Fruit fly (Drosophila melanogaster) whole organism, embryonic: ENCODE measurements around the gene CG7272.

ENCODE experiments used
- Blimp-1 ChIP-seq: fragments of 200-800 bp; sonication (Bioruptor generic); optimal IDR thresholded peaks from 3 replicates; lab custom pipeline; 2018; ENCODE audit warnings: missing biosample characterization, missing genetic modification characterization, mild to moderate bottlenecking, moderate library complexity, missing genetic modification reagents
- CG10274 ChIP-seq: fragments of 200-800 bp; sonication (Bioruptor generic); optimal IDR thresholded peaks from 3 replicates; lab custom pipeline; 2017; ENCODE audit warnings: missing biosample characterization, mild to moderate bottlenecking, missing genetic modification characterization
- CG11247 ChIP-seq: fragments of 200-800 bp; sonication (Bioruptor generic); IDR thresholded peaks from 2 replicates; pipeline ENCODE4 v1.3.6; 2022; ENCODE audit warnings: missing biosample characterization, missing genetic modification characterization
- CG11398 ChIP-seq: fragments of 200-800 bp; sonication (Bioruptor generic); optimal IDR thresholded peaks from 2 replicates; lab custom pipeline; 2016; ENCODE audit warnings: missing biosample characterization, missing genetic modification characterization
- CG12659 ChIP-seq: fragments of 200-800 bp; sonication (Bioruptor generic); optimal IDR thresholded peaks from 3 replicates; lab custom pipeline; 2017; ENCODE audit warnings: mild to moderate bottlenecking, missing biosample characterization, missing genetic modification reagents, missing genetic modification characterization
- CG13287 ChIP-seq: fragments of 200-800 bp; sonication (Bioruptor generic); IDR thresholded peaks from 2 replicates; pipeline ENCODE4 v1.3.6; 2022; ENCODE audit warnings: missing biosample characterization, missing genetic modification characterization; ENCODE audit not compliant: partially characterized antibody
- CG13424 ChIP-seq: fragments of 200-800 bp; sonication (Bioruptor generic); optimal IDR thresholded peaks from 2 replicates; lab custom pipeline; 2019; ENCODE audit warnings: missing biosample characterization, mild to moderate bottlenecking, missing genetic modification characterization, moderate library complexity
- CG13775 ChIP-seq: fragments of 200-800 bp; sonication (Bioruptor generic); optimal IDR thresholded peaks from 3 replicates; lab custom pipeline; 2017; ENCODE audit warnings: missing biosample characterization, mild to moderate bottlenecking, missing genetic modification characterization
- CG15601 ChIP-seq: fragments of 200-800 bp; sonication (Bioruptor generic); optimal IDR thresholded peaks from 3 replicates; lab custom pipeline; 2019; ENCODE audit warnings: missing biosample characterization, mild to moderate bottlenecking, missing genetic modification characterization, moderate library complexity
- CG17186 ChIP-seq: fragments of 200-800 bp; sonication (Bioruptor generic); optimal IDR thresholded peaks from 3 replicates; lab custom pipeline; 2017; ENCODE audit warnings: missing biosample characterization, missing genetic modification reagents, missing genetic modification characterization
- CG18599 ChIP-seq: fragments of 200-800 bp; sonication (Bioruptor generic); optimal IDR thresholded peaks from 3 replicates; lab custom pipeline; 2017; ENCODE audit warnings: missing biosample characterization, missing genetic modification characterization, mild to moderate bottlenecking, moderate library complexity, missing genetic modification reagents
- CG2678 ChIP-seq: fragments of 200-800 bp; sonication (Bioruptor generic); optimal IDR thresholded peaks from 3 replicates; lab custom pipeline; 2019; ENCODE audit warnings: missing biosample characterization, mild to moderate bottlenecking, missing genetic modification characterization, moderate library complexity
- CG30403 ChIP-seq: fragments of 200-800 bp; sonication (Bioruptor generic); optimal IDR thresholded peaks from 3 replicates; lab custom pipeline; 2016; ENCODE audit warnings: missing biosample characterization, missing genetic modification characterization
- CG43689 ChIP-seq: fragments of 200-800 bp; sonication (Bioruptor generic); IDR thresholded peaks from 2 replicates; pipeline ENCODE4 v1.3.6; 2022; ENCODE audit warnings: missing biosample characterization, missing genetic modification characterization
- CG4424 ChIP-seq: fragments of 200-800 bp; sonication (Bioruptor generic); optimal IDR thresholded peaks from 3 replicates; lab custom pipeline; 2016; ENCODE audit warnings: missing biosample characterization, missing genetic modification characterization
- CG4730 ChIP-seq: fragments of 200-800 bp; sonication (Bioruptor generic); IDR thresholded peaks from 2 replicates; pipeline ENCODE4 v1.3.6; 2022; ENCODE audit warnings: missing biosample characterization, missing genetic modification characterization
- CG4820 ChIP-seq: fragments of 200-800 bp; sonication (Bioruptor generic); optimal IDR thresholded peaks from 3 replicates; lab custom pipeline; 2016; ENCODE audit warnings: missing biosample characterization, missing genetic modification characterization
- CG5180 ChIP-seq: fragments of 200-800 bp; sonication (Bioruptor generic); optimal IDR thresholded peaks from 3 replicates; lab custom pipeline; 2017; ENCODE audit warnings: missing biosample characterization, missing genetic modification characterization, mild to moderate bottlenecking, moderate library complexity, missing genetic modification reagents
- CG6175 ChIP-seq: fragments of 200-800 bp; sonication (Bioruptor generic); IDR thresholded peaks from 3 replicates; pipeline ENCODE4 v1.3.6; 2022; ENCODE audit warnings: missing biosample characterization, missing genetic modification characterization
- CG6254 ChIP-seq: fragments of 200-800 bp; sonication (Bioruptor generic); optimal IDR thresholded peaks from 3 replicates; lab custom pipeline; 2017; ENCODE audit warnings: mild to moderate bottlenecking, missing biosample characterization, missing genetic modification reagents, missing genetic modification characterization
- CG6689 ChIP-seq: fragments of 200-800 bp; sonication (Bioruptor generic); IDR thresholded peaks from 2 replicates; pipeline ENCODE4 v1.3.6; 2022; ENCODE audit warnings: missing biosample characterization, missing genetic modification characterization
- CG6791 ChIP-seq: fragments of 200-800 bp; sonication (Bioruptor generic); IDR thresholded peaks from 3 replicates; pipeline ENCODE4 v1.3.6; 2022; ENCODE audit warnings: missing biosample characterization, missing genetic modification characterization; ENCODE audit not compliant: partially characterized antibody
- Gsc ChIP-seq: fragments of 200-800 bp; sonication (Bioruptor generic); IDR thresholded peaks from 2 replicates; pipeline ENCODE4 v1.3.6; 2022; ENCODE audit warnings: missing biosample characterization, missing genetic modification characterization
- Jarid2 ChIP-seq: fragments of 200-800 bp; sonication (Bioruptor generic); optimal IDR thresholded peaks from 3 replicates; lab custom pipeline; 2017; ENCODE audit warnings: mild to moderate bottlenecking, missing biosample characterization, missing genetic modification reagents, missing genetic modification characterization
- Myb ChIP-seq: fragments of 200-800 bp; sonication (Bioruptor generic); optimal IDR thresholded peaks from 2 replicates; lab custom pipeline; 2016; ENCODE audit warnings: missing biosample characterization, missing genetic modification characterization
- Oaz ChIP-seq: fragments of 200-800 bp; sonication (Bioruptor generic); IDR thresholded peaks from 2 replicates; pipeline ENCODE4 v1.3.6; 2022; ENCODE audit warnings: missing biosample characterization, missing genetic modification characterization
- Oli ChIP-seq: fragments of 200-800 bp; sonication (Bioruptor generic); optimal IDR thresholded peaks from 2 replicates; lab custom pipeline; 2018; ENCODE audit warnings: missing biosample characterization, mild to moderate bottlenecking, missing genetic modification characterization, moderate library complexity
- PHDP ChIP-seq: fragments of 200-800 bp; sonication (Bioruptor generic); optimal IDR thresholded peaks from 3 replicates; lab custom pipeline; 2018; ENCODE audit warnings: missing biosample characterization, mild to moderate bottlenecking, missing genetic modification characterization, moderate library complexity
- Trl ChIP-seq, 3 experiments: fragments of >200 bp in 2 of 3; fragments of 200-800 bp in 1 of 3; sonication (Bioruptor generic) in 1 of 3; optimal IDR thresholded peaks; 2 replicates in 1 of 3; 3 replicates in 2 of 3; lab custom pipeline; 2016 to 2017; ENCODE audit warnings: missing biosample characterization in 1 of 3, missing genetic modification characterization in 1 of 3
- Xbp1 ChIP-seq: fragments of 200-800 bp; sonication (Bioruptor generic); optimal IDR thresholded peaks from 3 replicates; lab custom pipeline; 2016; ENCODE audit warnings: missing biosample characterization, mild to moderate bottlenecking, missing genetic modification characterization
- Xrp1 ChIP-seq: fragments of 200-800 bp; sonication (Bioruptor generic); IDR thresholded peaks from 2 replicates; pipeline ENCODE4 v1.3.6; 2022; ENCODE audit warnings: missing biosample characterization, missing genetic modification characterization
- amos ChIP-seq: fragments of 200-800 bp; sonication (Bioruptor generic); IDR thresholded peaks from 2 replicates; pipeline ENCODE4 v1.3.6; 2022; ENCODE audit warnings: missing biosample characterization, missing genetic modification characterization; ENCODE audit not compliant: partially characterized antibody
- ato ChIP-seq: fragments of 200-800 bp; sonication (Bioruptor generic); IDR thresholded peaks from 2 replicates; pipeline ENCODE4 v1.3.6; 2022; ENCODE audit warnings: missing biosample characterization, missing genetic modification characterization; ENCODE audit not compliant: partially characterized antibody
- chm ChIP-seq: fragments of 200-800 bp; sonication (Bioruptor generic); IDR thresholded peaks from 2 replicates; pipeline ENCODE4 v1.3.6; 2022; ENCODE audit warnings: missing biosample characterization, missing genetic modification characterization
- crol ChIP-seq: fragments of 200-800 bp; sonication (Bioruptor generic); IDR thresholded peaks from 2 replicates; pipeline ENCODE4 v1.3.6; 2022; ENCODE audit warnings: missing biosample characterization, missing genetic modification characterization
- cwo ChIP-seq: fragments of 200-800 bp; sonication (Bioruptor generic); optimal IDR thresholded peaks from 3 replicates; lab custom pipeline; 2017; ENCODE audit warnings: missing biosample characterization, missing genetic modification characterization, mild to moderate bottlenecking, moderate library complexity, missing genetic modification reagents
- dmrt99B ChIP-seq: fragments of 200-800 bp; sonication (Bioruptor generic); optimal IDR thresholded peaks from 2 replicates; lab custom pipeline; 2018; ENCODE audit warnings: missing biosample characterization, mild to moderate bottlenecking, missing genetic modification characterization, moderate library complexity
- gcm ChIP-seq: fragments of 200-800 bp; sonication (Bioruptor generic); optimal IDR thresholded peaks from 2 replicates; lab custom pipeline; 2019; ENCODE audit warnings: missing biosample characterization, mild to moderate bottlenecking, missing genetic modification characterization, moderate library complexity
- kah ChIP-seq: fragments of 200-800 bp; sonication (Bioruptor generic); optimal IDR thresholded peaks from 2 replicates; lab custom pipeline; 2018; ENCODE audit warnings: missing biosample characterization, mild to moderate bottlenecking, missing genetic modification characterization
- lmd ChIP-seq: fragments of 200-800 bp; sonication (Bioruptor generic); IDR thresholded peaks from 2 replicates; pipeline ENCODE4 v1.3.6; 2022; ENCODE audit warnings: missing biosample characterization, missing genetic modification characterization
- nom ChIP-seq: fragments of 200-800 bp; sonication (Bioruptor generic); optimal IDR thresholded peaks from 2 replicates; lab custom pipeline; 2017; ENCODE audit warnings: missing biosample characterization, missing genetic modification characterization, mild to moderate bottlenecking, moderate library complexity, missing genetic modification reagents
- org-1 ChIP-seq: fragments of 200-800 bp; sonication (Bioruptor generic); optimal IDR thresholded peaks from 2 replicates; lab custom pipeline; 2017; ENCODE audit warnings: missing biosample characterization, missing genetic modification characterization
- pan ChIP-seq, 4 experiments: fragments of >200 bp in 3 of 4; fragments of 200-800 bp in 1 of 4; sonication (Bioruptor generic) in 1 of 4; optimal IDR thresholded peaks in 3 of 4; IDR thresholded peaks in 1 of 4; 2 replicates each; pipeline versions ENCODE4 v1.3.6 to Lab custom; 2017 to 2022; ENCODE audit warnings: missing biosample characterization in 2 of 4, missing genetic modification characterization in 2 of 4, mixed read lengths in 1 of 4
- scrt ChIP-seq: fragments of 200-800 bp; sonication (Bioruptor generic); optimal IDR thresholded peaks from 2 replicates; lab custom pipeline; 2018; ENCODE audit warnings: missing biosample characterization, mild to moderate bottlenecking, missing genetic modification characterization, moderate library complexity
- sisA ChIP-seq: fragments of 200-800 bp; sonication (Bioruptor generic); IDR thresholded peaks from 2 replicates; pipeline ENCODE4 v1.3.6; 2022; ENCODE audit warnings: missing biosample characterization, missing genetic modification characterization
- trh ChIP-seq: fragments of 200-800 bp; sonication (Bioruptor generic); optimal IDR thresholded peaks from 2 replicates; lab custom pipeline; 2016; ENCODE audit warnings: missing biosample characterization, missing genetic modification characterization
- tx ChIP-seq: fragments of 200-800 bp; sonication (Bioruptor generic); optimal IDR thresholded peaks from 2 replicates; lab custom pipeline; 2016; ENCODE audit warnings: missing biosample characterization, missing genetic modification characterization

CG7272 gene

DNA sequence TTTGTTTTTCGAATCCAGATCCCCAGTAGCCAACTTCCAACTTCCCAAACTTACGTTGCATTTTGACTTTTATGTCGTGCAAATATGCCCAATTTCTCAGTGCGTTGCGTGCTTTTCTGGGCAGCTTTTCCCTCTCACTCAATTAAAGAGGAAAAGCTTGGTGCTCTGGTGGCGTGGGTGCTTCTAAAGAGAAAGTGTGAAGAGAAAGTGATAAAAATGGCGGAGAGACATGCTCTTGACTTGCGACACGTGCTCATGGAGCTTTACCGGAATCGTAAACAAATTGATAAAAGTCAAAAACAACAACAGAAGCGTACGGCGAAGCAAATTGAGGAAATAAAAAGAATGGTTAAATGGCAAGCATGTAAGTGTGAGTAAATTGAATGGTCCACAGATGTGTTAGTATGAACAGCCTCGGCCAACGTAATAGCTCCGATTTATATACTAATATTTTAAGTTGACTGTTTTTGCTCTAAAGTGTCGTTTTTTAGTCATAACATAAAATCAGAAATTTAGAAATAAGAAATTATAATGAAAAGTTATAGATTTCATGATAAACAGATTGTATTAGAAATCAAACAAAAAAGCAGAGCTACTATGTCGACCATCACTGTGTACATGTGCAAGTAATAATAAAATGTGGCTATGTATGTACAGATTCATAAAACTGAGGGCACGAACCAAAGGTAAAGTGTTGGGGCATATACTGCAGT lies 6.7 kb upstream of the CG7272 start (continued):
- TF ChIP-seq CG30403 (GFP tag; lab: Kevin White, UChicago) (peak; percentile 7), ato (no peak), gcm (GFP tag; lab: Kevin White, UChicago) (no peak), CG6254 (GFP tag; lab: Kevin White, UChicago) (peak; percentile 8), CG43689 (GFP tag; lab: Robert Waterston, UW) (no peak), CG11247 (GFP tag; lab: Robert Waterston, UW) (no peak), Oli (tag; lab: Kevin White, UChicago) (peak; percentile 35), CG4730 (no peak), CG11398 (GFP tag; lab: Kevin White, UChicago) (no peak), CG13287 (peak; percentile 21; the same call in 1 of the 2 replicates), Myb (GFP tag; lab: Kevin White, UChicago) (no peak), dmrt99B (tag; lab: Kevin White, UChicago) (peak; percentile 73), CG6175 (GFP tag; lab: Robert Waterston, UW) (no peak), cwo (peak; percentile 82), CG15601 (tag; lab: Kevin White, UChicago) (peak; percentile 15), sisA (peak; percentile 43; the same call in 1 of the 2 replicates), trh (GFP tag; lab: Kevin White, UChicago) (no peak), Jarid2 (GFP tag; lab: Kevin White, UChicago) (peak; percentile 3), Blimp-1 (GFP tag; lab: Kevin White, UChicago) (peak; percentile 37), CG6689 (0 out of 2 replicates have a peak, but pooled peaks have one; percentile 9), CG10274 (GFP tag; lab: Kevin White, UChicago) (no peak), PHDP (tag; lab: Kevin White, UChicago) (no peak), nom (GFP tag; lab: Kevin White, UChicago) (no peak), pan (optimal IDR thresholded peaks at IDR 0.05; lab: Kevin White, UChicago) (no peak), pan (GFP tag; optimal IDR thresholded peaks at IDR 0.05 in 1 of 2, IDR thresholded peaks at IDR 0.05 in 1 of 2) (peak in 1 of 2 experiments; percentile 12), CG13424 (tag; lab: Kevin White, UChicago) (peak; percentile 36), amos (GFP tag; lab: Robert Waterston, UW) (no peak), chm (GFP tag; lab: Robert Waterston, UW) (0 out of 2 replicates have a peak, but pooled peaks have one; percentile 37), lmd (peak; percentile 41; the same call in 1 of the 2 replicates), kah (GFP tag; lab: Kevin White, UChicago) (peak; percentile 3), org-1 (no peak), scrt (GFP tag; lab: Kevin White, UChicago) (no peak), CG4820 (GFP tag; lab: Kevin White, UChicago) (peak; percentile 50), CG2678 (peak; percentile 43), CG17186 (GFP tag; lab: Kevin White, UChicago) (no peak), CG5180 (GFP tag; lab: Kevin White, UChicago) (no peak), CG12659 (GFP tag; lab: Kevin White, UChicago) (peak; percentile 23), Trl (optimal IDR thresholded peaks at IDR 0.05; lab: Kevin White, UChicago) (peak; percentile 75 to 85), Trl (GFP tag; optimal IDR thresholded peaks at IDR 0.05; lab: Kevin White, UChicago) (no peak), CG6791 (GFP tag; lab: Robert Waterston, UW) (no peak; the same call in 2 of the 3 replicates), Xbp1 (GFP tag; lab: Kevin White, UChicago) (no peak), CG18599 (GFP tag; lab: Kevin White, UChicago) (peak; percentile 44), CG13775 (GFP tag; lab: Kevin White, UChicago) (peak; percentile 14), Xrp1 (GFP tag; lab: Robert Waterston, UW) (0 out of 2 replicates have a peak, but pooled peaks have one; percentile 11), crol (GFP tag; lab: Robert Waterston, UW) (no peak), CG4424 (GFP tag; lab: Kevin White, UChicago) (peak; percentile 29), Gsc (GFP tag; lab: Robert Waterston, UW) (no peak), Oaz (GFP tag; lab: Robert Waterston, UW) (no peak), tx (GFP tag; lab: Kevin White, UChicago) (no peak)
